Fruit fly (Drosophila melanogaster) whole organism, pupa: ENCODE results near the gene CG1529.
A peak's percentile ranks its signal among the peaks of the same experiment; 100 is the strongest.

Experiments used
- CG17806 ChIP-seq: fragments of 200-800 bp; sonication (Bioruptor generic); optimal IDR thresholded peaks from 2 replicates; lab custom pipeline; 2018; ENCODE audit warnings: missing biosample characterization, mild to moderate bottlenecking, missing genetic modification characterization, moderate library complexity
- CG4496 ChIP-seq: fragments of 200-800 bp; sonication (Bioruptor generic); IDR thresholded peaks from 3 replicates; pipeline ENCODE4 v1.3.6; 2022; ENCODE audit warnings: missing biosample characterization, missing genetic modification characterization
- D1 ChIP-seq: fragments of 200-800 bp; sonication (Bioruptor generic); optimal IDR thresholded peaks from 2 replicates; lab custom pipeline; 2018; ENCODE audit warnings: missing biosample characterization, mild to moderate bottlenecking, missing genetic modification characterization, moderate library complexity
- EcR ChIP-seq: fragments of 200-800 bp; sonication (Bioruptor generic); optimal IDR thresholded peaks from 3 replicates; lab custom pipeline; 2019; ENCODE audit warnings: missing biosample characterization, missing genetic modification characterization, mild to moderate bottlenecking, moderate library complexity, missing genetic modification reagents
- Snoo ChIP-seq: fragments of 200-800 bp; sonication (Bioruptor generic); optimal IDR thresholded peaks from 3 replicates; lab custom pipeline; 2017; ENCODE audit warnings: missing biosample characterization, mild to moderate bottlenecking, missing genetic modification characterization, inconsistent platforms

DNA sequence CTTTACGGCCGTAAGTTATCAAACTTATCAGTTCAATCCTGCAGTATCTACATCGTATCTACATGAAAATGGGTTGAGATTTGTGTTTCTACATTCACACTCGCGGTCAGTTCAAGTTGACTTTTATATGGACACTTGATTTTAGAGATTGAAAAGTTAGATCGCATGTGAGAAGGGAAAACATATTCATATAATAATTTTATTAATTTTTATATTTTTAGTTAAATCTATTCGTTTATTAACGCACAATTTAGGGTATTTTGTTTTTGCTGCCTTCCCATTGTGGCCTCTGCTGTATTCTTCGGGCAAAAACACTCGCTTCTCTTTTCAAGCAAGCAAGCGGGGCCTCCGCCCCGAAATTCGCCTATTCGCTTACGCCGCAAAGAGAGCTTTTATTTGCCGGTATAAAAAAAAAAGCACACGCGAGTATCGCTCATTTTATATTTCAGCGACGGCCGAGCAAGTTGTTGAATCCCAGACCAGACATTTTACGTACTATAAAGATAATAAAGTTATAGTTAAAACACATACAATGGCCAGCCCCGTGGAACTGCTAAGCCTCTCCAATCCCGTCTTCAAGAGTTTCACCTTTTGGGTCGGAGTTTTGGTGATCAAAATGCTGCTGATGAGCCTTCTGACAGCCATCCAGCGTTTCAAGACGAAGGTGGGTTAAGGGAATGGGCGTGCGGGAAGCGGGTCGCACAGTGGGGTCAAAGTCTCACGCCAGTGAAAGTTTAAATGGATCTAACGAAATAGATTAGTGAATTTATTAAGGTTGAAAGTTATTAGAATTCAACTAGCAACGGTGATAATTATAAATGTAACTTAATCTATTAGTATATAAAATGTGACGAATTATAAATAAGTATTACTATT, 11.1 kb upstream of the CG1529 start:
- TF ChIP-seq Snoo (tag; lab: Kevin White, UChicago) (peak; percentile 83), EcR (peak; percentile 46), D1 (tag; lab: Kevin White, UChicago) (peak; percentile 35), CG4496 (GFP tag; lab: Robert Waterston, UW) (peak; percentile 96), CG17806 (tag; lab: Kevin White, UChicago) (peak; percentile 91)
